Worm (Caenorhabditis elegans) whole organism, L1 larva: ENCODE data around the gene ZK1010.12.

ENCODE experiments used
- C16A3.4 ChIP-seq: fragments of 150-350 bp; optimal IDR thresholded peaks from 2 replicates; lab custom pipeline; 2014; ENCODE audit warnings: missing biosample characterization, missing genetic modification characterization
- C34B4.2 ChIP-seq: sonication (generic microtip); optimal IDR thresholded peaks from 2 replicates; lab custom pipeline; 2017; ENCODE audit warnings: mild to moderate bottlenecking, missing genetic modification characterization, missing compliant biosample characterization
- Y116A8C.19 ChIP-seq: sonication (generic microtip); optimal IDR thresholded peaks from 2 replicates; lab custom pipeline; 2016; ENCODE audit warnings: missing compliant biosample characterization, missing genetic modification characterization, borderline replicate concordance
- ama-1 ChIP-seq: fragments of 150-350 bp; optimal IDR thresholded peaks from 2 replicates; lab custom pipeline; 2014
- blmp-1 ChIP-seq: fragments of 150-350 bp; optimal IDR thresholded peaks from 2 replicates; lab custom pipeline; 2014; ENCODE audit warnings: missing biosample characterization, missing genetic modification characterization
- ceh-8 ChIP-seq: fragments of 200-800 bp; sonication (Bioruptor generic); optimal IDR thresholded peaks from 2 replicates; lab custom pipeline; 2018; ENCODE audit warnings: mild to moderate bottlenecking, missing genetic modification characterization, moderate library complexity, missing compliant biosample characterization
- ceh-90 ChIP-seq: sonication (generic microtip); optimal IDR thresholded peaks from 2 replicates; lab custom pipeline; 2016; ENCODE audit warnings: missing genetic modification characterization, missing compliant biosample characterization
- ces-1 ChIP-seq: fragments of 150-350 bp; optimal IDR thresholded peaks from 2 replicates; lab custom pipeline; 2014; ENCODE audit warnings: missing biosample characterization, missing genetic modification reagents, missing genetic modification characterization
- dsc-1 ChIP-seq: sonication (generic microtip); optimal IDR thresholded peaks from 2 replicates; lab custom pipeline; 2016; ENCODE audit warnings: mild to moderate bottlenecking, missing genetic modification characterization, missing compliant biosample characterization
- efl-1 ChIP-seq, 4 experiments: fragments of 150-350 bp; optimal IDR thresholded peaks in 3 of 4; peaks in 1 of 4; 1 replicate in 1 of 4; 2 replicates in 3 of 4; lab custom pipeline; 2014; ENCODE audit warnings: missing biosample characterization in 2 of 4, missing genetic modification characterization in 2 of 4, missing genetic modification reagents in 2 of 4
- efl-3 ChIP-seq: fragments of 200-800 bp; sonication (Bioruptor generic); optimal IDR thresholded peaks from 2 replicates; lab custom pipeline; 2018; ENCODE audit warnings: mild to moderate bottlenecking, missing genetic modification characterization, missing compliant biosample characterization
- elt-2 ChIP-seq: sonication (generic microtip); optimal IDR thresholded peaks from 2 replicates; lab custom pipeline; 2016; ENCODE audit warnings: missing genetic modification characterization, mild to moderate bottlenecking, inconsistent platforms, missing compliant biosample characterization, missing genetic modification reagents
- elt-3 ChIP-seq, 6 experiments: fragments of 150-350 bp in 1 of 6; sonication (generic microtip); optimal IDR thresholded peaks; 2 replicates each; lab custom pipeline; 2017 to 2018; ENCODE audit warnings: missing biosample characterization in 6 of 6, missing genetic modification characterization in 6 of 6, inconsistent platforms in 1 of 6
- fkh-10 ChIP-seq: sonication (generic microtip); optimal IDR thresholded peaks from 2 replicates; lab custom pipeline; 2017; ENCODE audit warnings: missing biosample characterization, missing genetic modification reagents, missing genetic modification characterization
- fkh-4 ChIP-seq: sonication (generic microtip); optimal IDR thresholded peaks from 2 replicates; lab custom pipeline; 2016; ENCODE audit warnings: missing compliant biosample characterization, missing genetic modification characterization, borderline replicate concordance
- fkh-8 ChIP-seq: sonication (generic microtip); optimal IDR thresholded peaks from 2 replicates; lab custom pipeline; 2016; ENCODE audit warnings: mild to moderate bottlenecking, missing genetic modification characterization, missing compliant biosample characterization
- fos-1 ChIP-seq: fragments of 150-350 bp; optimal IDR thresholded peaks from 2 replicates; lab custom pipeline; 2014; ENCODE audit warnings: missing biosample characterization, missing genetic modification characterization
- hlh-17 ChIP-seq: fragments of 200-800 bp; sonication (Bioruptor generic); optimal IDR thresholded peaks from 2 replicates; lab custom pipeline; 2018; ENCODE audit warnings: missing genetic modification characterization, mild to moderate bottlenecking, missing compliant biosample characterization, moderate library complexity, borderline replicate concordance
- hpl-2 ChIP-seq: fragments of 150-350 bp; optimal IDR thresholded peaks from 2 replicates; lab custom pipeline; 2014; ENCODE audit warnings: missing biosample characterization, missing genetic modification reagents, missing genetic modification characterization
- lin-14 ChIP-seq: fragments of 200-800 bp; sonication (Bioruptor generic); optimal IDR thresholded peaks from 2 replicates; lab custom pipeline; 2018; ENCODE audit warnings: mild to moderate bottlenecking, missing genetic modification characterization, moderate library complexity, missing compliant biosample characterization
- lin-35 ChIP-seq, 2 experiments: fragments of 150-350 bp; optimal IDR thresholded peaks; 2 replicates each; lab custom pipeline; 2014; ENCODE audit warnings: missing biosample characterization in 2 of 2, missing genetic modification characterization in 2 of 2, missing genetic modification reagents in 2 of 2
- lsy-2 ChIP-seq, 2 experiments: fragments of 150-350 bp; optimal IDR thresholded peaks; 2 replicates each; lab custom pipeline; 2014; ENCODE audit warnings: missing biosample characterization in 2 of 2, missing genetic modification characterization in 2 of 2
- mab-9 ChIP-seq: fragments of 200-800 bp; sonication (Bioruptor generic); IDR thresholded peaks from 2 replicates; pipeline ENCODE4 v1.3.6; 2022; ENCODE audit warnings: missing genetic modification reagents, missing genetic modification characterization, missing compliant biosample characterization
- mep-1 ChIP-seq: fragments of 150-350 bp; optimal IDR thresholded peaks from 2 replicates; lab custom pipeline; 2014; ENCODE audit warnings: missing biosample characterization, missing genetic modification characterization
- nhr-12 ChIP-seq: sonication (generic microtip); optimal IDR thresholded peaks from 2 replicates; lab custom pipeline; 2017; ENCODE audit warnings: missing biosample characterization, missing genetic modification characterization
- nhr-20 ChIP-seq: sonication (generic microtip); optimal IDR thresholded peaks from 2 replicates; lab custom pipeline; 2016; ENCODE audit warnings: mild to moderate bottlenecking, missing genetic modification characterization, missing compliant biosample characterization
- nhr-76 ChIP-seq: sonication (generic microtip); optimal IDR thresholded peaks from 2 replicates; lab custom pipeline; 2017; ENCODE audit warnings: missing biosample characterization, missing genetic modification characterization
- nhr-77 ChIP-seq: fragments of 150-350 bp; optimal IDR thresholded peaks from 2 replicates; lab custom pipeline; 2014; ENCODE audit warnings: missing biosample characterization, missing genetic modification characterization
- nhr-84 ChIP-seq: sonication (generic microtip); optimal IDR thresholded peaks from 2 replicates; lab custom pipeline; 2017; ENCODE audit warnings: missing biosample characterization, missing genetic modification characterization
- nhr-85 ChIP-seq: sonication (generic microtip); peaks from one replicate; lab custom pipeline; 2016; ENCODE audit warnings: missing genetic modification characterization, inconsistent platforms, missing compliant biosample characterization
- nhr-90 ChIP-seq: sonication (generic microtip); optimal IDR thresholded peaks from 2 replicates; lab custom pipeline; 2016; ENCODE audit warnings: mild to moderate bottlenecking, missing genetic modification characterization, missing compliant biosample characterization; ENCODE audit not compliant: poor library complexity
- pag-3 ChIP-seq: sonication (generic microtip); optimal IDR thresholded peaks from 2 replicates; lab custom pipeline; 2017; ENCODE audit warnings: missing genetic modification characterization, mild to moderate bottlenecking, missing compliant biosample characterization, antibody characterized with exemption, borderline replicate concordance; ENCODE audit not compliant: insufficient read depth
- pax-3 ChIP-seq: fragments of 200-800 bp; sonication (Bioruptor generic); optimal IDR thresholded peaks from 2 replicates; lab custom pipeline; 2018; ENCODE audit warnings: mild to moderate bottlenecking, missing genetic modification characterization, moderate library complexity, missing compliant biosample characterization
- rnt-1 ChIP-seq: sonication (generic microtip); optimal IDR thresholded peaks from 2 replicates; lab custom pipeline; 2016; ENCODE audit warnings: mild to moderate bottlenecking, missing genetic modification characterization, moderate library complexity, missing compliant biosample characterization
- snpc-4 ChIP-seq: fragments of 150-350 bp; optimal IDR thresholded peaks from 2 replicates; lab custom pipeline; 2014; ENCODE audit warnings: missing biosample characterization, missing genetic modification characterization
- snu-23 ChIP-seq: sonication (generic microtip); optimal IDR thresholded peaks from 2 replicates; lab custom pipeline; 2016; ENCODE audit warnings: missing genetic modification characterization, missing compliant biosample characterization
- sox-4 ChIP-seq: sonication (generic microtip); optimal IDR thresholded peaks from 2 replicates; lab custom pipeline; 2016; ENCODE audit warnings: missing genetic modification characterization, missing compliant biosample characterization
- sptf-1 ChIP-seq: fragments of 150-350 bp; optimal IDR thresholded peaks from 2 replicates; lab custom pipeline; 2014; ENCODE audit warnings: missing biosample characterization, missing genetic modification characterization
- sup-37 ChIP-seq: fragments of 200-800 bp; sonication (Bioruptor generic); optimal IDR thresholded peaks from 2 replicates; lab custom pipeline; 2018; ENCODE audit warnings: mild to moderate bottlenecking, missing genetic modification characterization, missing compliant biosample characterization
- swsn-7 ChIP-seq: sonication (generic microtip); optimal IDR thresholded peaks from 2 replicates; lab custom pipeline; 2016; ENCODE audit warnings: missing genetic modification characterization, missing compliant biosample characterization
- unc-62 ChIP-seq: fragments of 150-350 bp; optimal IDR thresholded peaks from 2 replicates; lab custom pipeline; 2014; ENCODE audit warnings: missing biosample characterization, missing genetic modification reagents, missing genetic modification characterization
- vab-15 ChIP-seq: sonication (generic microtip); optimal IDR thresholded peaks from 2 replicates; lab custom pipeline; 2017; ENCODE audit warnings: missing genotype, mild to moderate bottlenecking, missing genetic modification characterization, missing compliant biosample characterization
- ztf-4 ChIP-seq: fragments of 150-350 bp; optimal IDR thresholded peaks from 2 replicates; lab custom pipeline; 2014; ENCODE audit warnings: missing biosample characterization, missing genetic modification characterization

Gene ZK1010.12

ce11 chrIII:13002098-13002497, 11.0 kb downstream of the ZK1010.12 start, which contains the start of gene ZK1010.10 (continued):
- TF ChIP-seq efl-3 (GFP tag; lab: Kevin White, UChicago) = no peak
- TF ChIP-seq fos-1 = peak; percentile 18
- TF ChIP-seq nhr-85 (tag; lab: Kevin White, UChicago) = peak; percentile 75
- peak; percentile 47 for TF ChIP-seq blmp-1
- TF ChIP-seq nhr-77 (tag; lab: Kevin White, UChicago) = peak; percentile 13
- peak; percentile 36 for TF ChIP-seq snu-23 (GFP tag; lab: Kevin White, UChicago)
- TF ChIP-seq efl-1 (optimal IDR thresholded peaks at IDR 0.05; lab: Kevin White, UChicago) = peak; percentile 62 to 78
- peak; percentile 40 to 70 for TF ChIP-seq efl-1 (GFP tag; optimal IDR thresholded peaks at IDR 0.05 in 1 of 2; lab: Kevin White, UChicago)
- peak in 1 of 2 experiments; percentile 77 for TF ChIP-seq lsy-2 (tag; optimal IDR thresholded peaks at IDR 0.05; lab: Kevin White, UChicago)

ce11 chrIII:13004316-13004715, 13.2 kb downstream of the ZK1010.12 start:
- TF ChIP-seq sup-37 (no peak), snu-23 (GFP tag; lab: Kevin White, UChicago) (no peak), ces-1 (no peak), fkh-10 (GFP tag; lab: Kevin White, UChicago) (no peak), C34B4.2 (no peak), vab-15 (tag; lab: Kevin White, UChicago) (no peak), sptf-1 (tag; lab: Kevin White, UChicago) (no peak), hpl-2 (GFP tag; lab: Kevin White, UChicago) (no peak), snpc-4 (tag; lab: Kevin White, UChicago) (no peak), dsc-1 (no peak), Y116A8C.19 (tag; lab: Kevin White, UChicago) (no peak), lin-14 (GFP tag; lab: Kevin White, UChicago) (no peak)

ce11 chrIII:13005161-13005560, 14.1 kb downstream of the ZK1010.12 start, which contains the start of gene snf-7:
TSS of gene snf-7 (plus strand) at chrIII:13005461.
- TF ChIP-seq pag-3 (tag; lab: Kevin White, UChicago) (no peak), sox-4 (no peak), nhr-12 (tag; lab: Kevin White, UChicago) (no peak), ceh-8 (GFP tag; lab: Kevin White, UChicago) (no peak), lin-14 (GFP tag; lab: Kevin White, UChicago) (no peak), ama-1 (lab: Kevin White, UChicago) (no peak)

- TF ChIP-seq nhr-20 (tag; lab: Kevin White, UChicago) (peak; percentile 75), elt-2 (tag; lab: Kevin White, UChicago) (no peak), efl-1 (optimal IDR thresholded peaks at IDR 0.05; lab: Kevin White, UChicago) (no peak), efl-1 (GFP tag; optimal IDR thresholded peaks at IDR 0.05 in 1 of 2; lab: Kevin White, UChicago) (peak in 1 of 2 experiments; percentile 92), nhr-90 (tag; lab: Kevin White, UChicago) (peak; percentile 15), fkh-8 (tag; lab: Kevin White, UChicago) (no peak), fkh-10 (GFP tag; lab: Kevin White, UChicago) (no peak), pax-3 (tag; lab: Kevin White, UChicago) (no peak), nhr-85 (tag; lab: Kevin White, UChicago) (peak; percentile 76), nhr-76 (no peak), mab-9 (GFP tag; lab: Robert Waterston, UW) (no peak), lsy-2 (tag; optimal IDR thresholded peaks at IDR 0.05; lab: Kevin White, UChicago) (peak in 1 of 2 experiments; percentile 49), ceh-8 (GFP tag; lab: Kevin White, UChicago) (no peak), dsc-1 (no peak), C16A3.4 (tag; lab: Kevin White, UChicago) (no peak), fos-1 (no peak), swsn-7 (tag; lab: Kevin White, UChicago) (no peak), vab-15 (tag; lab: Kevin White, UChicago) (peak; percentile 31), fkh-4 (no peak), snu-23 (GFP tag; lab: Kevin White, UChicago) (peak; percentile 65), ceh-90 (no peak), hlh-17 (GFP tag; lab: Kevin White, UChicago) (no peak), mep-1 (peak; percentile 8), nhr-77 (tag; lab: Kevin White, UChicago) (no peak), rnt-1 (no peak), ama-1 (lab: Kevin White, UChicago) (no peak), lin-14 (GFP tag; lab: Kevin White, UChicago) (peak; percentile 84), snpc-4 (tag; lab: Kevin White, UChicago) (no peak), lin-35 (GFP tag; optimal IDR thresholded peaks at IDR 0.05; lab: Kevin White, UChicago) (peak in 1 of 2 experiments; percentile 24), sup-37 (no peak), unc-62 (GFP tag; lab: Kevin White, UChicago) (no peak), ztf-4 (tag; lab: Kevin White, UChicago) (no peak), nhr-12 (tag; lab: Kevin White, UChicago) (no peak), hpl-2 (GFP tag; lab: Kevin White, UChicago) (no peak), elt-3 (tag; optimal IDR thresholded peaks at IDR 0.05; lab: Kevin White, UChicago) (peak in 1 of 6 experiments; percentile 65), blmp-1 (peak; percentile 85), nhr-84 (no peak)
Measured at ce11 chrIII:13011927-13012326, 20.8 kb downstream of the ZK1010.12 start.
